Worm (Caenorhabditis elegans) whole organism, L2 larva: Measurements from ENCODE around the gene srh-88.
"Not testable (repeated sequence)": the region's sequence is repeated elsewhere in the genome, so short reads cannot be mapped to it uniquely, and the experiment has no call there.

Source experiments
- C34F6.9 ChIP-seq: fragments of 150-350 bp; optimal IDR thresholded peaks from 2 replicates; lab custom pipeline; 2014; ENCODE audit warnings: missing biosample characterization, missing genetic modification characterization
- F13H6.1 ChIP-seq: sonication (generic microtip); optimal IDR thresholded peaks from 2 replicates; lab custom pipeline; 2016; ENCODE audit warnings: missing genetic modification characterization, missing compliant biosample characterization
- R02D3.7 ChIP-seq: fragments of 150-350 bp; optimal IDR thresholded peaks from 2 replicates; lab custom pipeline; 2014; ENCODE audit warnings: missing biosample characterization, missing genetic modification characterization
- alr-1 ChIP-seq: fragments of 150-350 bp; optimal IDR thresholded peaks from 2 replicates; lab custom pipeline; 2014; ENCODE audit warnings: missing biosample characterization, missing genetic modification characterization
- ama-1 ChIP-seq: fragments of 150-350 bp; optimal IDR thresholded peaks from 2 replicates; lab custom pipeline; 2018; ENCODE audit warnings: inconsistent platforms
- blmp-1 ChIP-seq: sonication (generic microtip); optimal IDR thresholded peaks from 2 replicates; lab custom pipeline; 2017; ENCODE audit warnings: missing genetic modification characterization, mild to moderate bottlenecking, missing compliant biosample characterization, antibody characterized with exemption, moderate library complexity; ENCODE audit not compliant: insufficient read depth
- ceh-16 ChIP-seq: fragments of 150-350 bp; optimal IDR thresholded peaks from 2 replicates; lab custom pipeline; 2014; ENCODE audit warnings: missing biosample characterization, missing genetic modification characterization
- ceh-82 ChIP-seq: fragments of 150-350 bp; optimal IDR thresholded peaks from 2 replicates; lab custom pipeline; 2014; ENCODE audit warnings: missing biosample characterization, missing genetic modification characterization
- dmd-4 ChIP-seq: sonication (generic microtip); optimal IDR thresholded peaks from 2 replicates; lab custom pipeline; 2017; ENCODE audit warnings: missing biosample characterization, missing genetic modification characterization
- egl-27 ChIP-seq: sonication (generic microtip); optimal IDR thresholded peaks from 3 replicates; lab custom pipeline; 2017; ENCODE audit warnings: missing biosample characterization, missing genetic modification reagents, missing genetic modification characterization
- elt-1 ChIP-seq: fragments of 150-350 bp; optimal IDR thresholded peaks from 2 replicates; lab custom pipeline; 2014; ENCODE audit warnings: missing biosample characterization, missing genetic modification characterization
- elt-3 ChIP-seq: sonication (generic microtip); optimal IDR thresholded peaks from 2 replicates; lab custom pipeline; 2017; ENCODE audit warnings: missing biosample characterization, missing genetic modification characterization
- fos-1 ChIP-seq: fragments of 150-350 bp; optimal IDR thresholded peaks from 2 replicates; lab custom pipeline; 2014; ENCODE audit warnings: missing biosample characterization, missing genetic modification characterization
- lin-11 ChIP-seq: fragments of 150-350 bp; sonication (generic microtip); optimal IDR thresholded peaks from 2 replicates; lab custom pipeline; 2014; ENCODE audit warnings: missing biosample characterization, missing genetic modification characterization, inconsistent platforms, mixed read lengths
- lin-39 ChIP-seq: fragments of 150-350 bp; optimal IDR thresholded peaks from 2 replicates; lab custom pipeline; 2014; ENCODE audit warnings: missing biosample characterization, missing genetic modification reagents, missing genetic modification characterization
- lsy-2 ChIP-seq, 2 experiments: fragments of 150-350 bp in 1 of 2; sonication (generic microtip) in 1 of 2; optimal IDR thresholded peaks; 2 replicates each; lab custom pipeline; 2014 to 2017; ENCODE audit warnings: missing biosample characterization in 2 of 2, missing genetic modification characterization in 2 of 2
- mab-5 ChIP-seq: fragments of 150-350 bp; optimal IDR thresholded peaks from 2 replicates; lab custom pipeline; 2014; ENCODE audit warnings: missing biosample characterization, missing genetic modification characterization
- mdl-1 ChIP-seq, 2 experiments: fragments of 150-350 bp in 1 of 2; sonication (generic microtip) in 1 of 2; optimal IDR thresholded peaks; 2 replicates each; lab custom pipeline; 2017; ENCODE audit warnings: missing biosample characterization in 2 of 2, missing genetic modification characterization in 2 of 2
- nhr-10 ChIP-seq: sonication (generic microtip); optimal IDR thresholded peaks from 2 replicates; lab custom pipeline; 2017; ENCODE audit warnings: missing biosample characterization, missing genetic modification characterization
- nhr-11 ChIP-seq: fragments of 150-350 bp; optimal IDR thresholded peaks from 2 replicates; lab custom pipeline; 2014; ENCODE audit warnings: missing biosample characterization, missing genetic modification characterization
- nhr-12 ChIP-seq: fragments of 150-350 bp; optimal IDR thresholded peaks from 2 replicates; lab custom pipeline; 2014; ENCODE audit warnings: missing biosample characterization, missing genetic modification characterization
- nhr-23 ChIP-seq: fragments of 150-350 bp; optimal IDR thresholded peaks from 2 replicates; lab custom pipeline; 2014; ENCODE audit warnings: missing biosample characterization, missing genetic modification reagents, missing genetic modification characterization
- nhr-237 ChIP-seq: fragments of 150-350 bp; optimal IDR thresholded peaks from 2 replicates; lab custom pipeline; 2014; ENCODE audit warnings: missing biosample characterization, missing genetic modification characterization
- nhr-6 ChIP-seq: fragments of 150-350 bp; optimal IDR thresholded peaks from 2 replicates; lab custom pipeline; 2014; ENCODE audit warnings: missing biosample characterization, missing genetic modification characterization
- sem-4 ChIP-seq: fragments of 150-350 bp; optimal IDR thresholded peaks from 2 replicates; lab custom pipeline; 2014; ENCODE audit warnings: missing biosample characterization, missing genetic modification reagents, missing genetic modification characterization
- skn-1 ChIP-seq: sonication (generic microtip); optimal IDR thresholded peaks from 2 replicates; lab custom pipeline; 2017; ENCODE audit warnings: missing biosample characterization, missing genetic modification characterization
- sma-3 ChIP-seq: sonication (generic microtip); optimal IDR thresholded peaks from 2 replicates; lab custom pipeline; 2016; ENCODE audit warnings: missing genetic modification reagents, missing genetic modification characterization, missing compliant biosample characterization
- sma-9 ChIP-seq, 2 experiments: fragments of 150-350 bp in 1 of 2; sonication (generic microtip) in 1 of 2; optimal IDR thresholded peaks; 2 replicates each; lab custom pipeline; 2014 to 2016; ENCODE audit warnings: missing genetic modification characterization in 2 of 2, mild to moderate bottlenecking in 1 of 2, missing biosample characterization in 1 of 2, missing compliant biosample characterization in 1 of 2, missing genetic modification reagents in 1 of 2, moderate library complexity in 1 of 2
- snpc-4 ChIP-seq: fragments of 150-350 bp; optimal IDR thresholded peaks from 2 replicates; lab custom pipeline; 2014; ENCODE audit warnings: missing biosample characterization, missing genetic modification characterization
- unc-39 ChIP-seq: fragments of 150-350 bp; optimal IDR thresholded peaks from 2 replicates; lab custom pipeline; 2014; ENCODE audit warnings: missing biosample characterization, missing genetic modification characterization
- unc-55 ChIP-seq: fragments of 150-350 bp; sonication (generic microtip); optimal IDR thresholded peaks from 3 replicates; lab custom pipeline; 2014; ENCODE audit warnings: missing biosample characterization, missing genetic modification reagents, missing genetic modification characterization
- unc-62 ChIP-seq: fragments of 150-350 bp; optimal IDR thresholded peaks from 2 replicates; lab custom pipeline; 2014; ENCODE audit warnings: missing biosample characterization, missing genetic modification reagents, missing genetic modification characterization
- zag-1 ChIP-seq: fragments of 150-350 bp; optimal IDR thresholded peaks from 2 replicates; lab custom pipeline; 2014; ENCODE audit warnings: missing biosample characterization, missing genetic modification characterization
- ztf-11 ChIP-seq: sonication (generic microtip); optimal IDR thresholded peaks from 2 replicates; lab custom pipeline; 2017; ENCODE audit warnings: missing biosample characterization, missing genetic modification characterization

srh-88 gene

DNA sequence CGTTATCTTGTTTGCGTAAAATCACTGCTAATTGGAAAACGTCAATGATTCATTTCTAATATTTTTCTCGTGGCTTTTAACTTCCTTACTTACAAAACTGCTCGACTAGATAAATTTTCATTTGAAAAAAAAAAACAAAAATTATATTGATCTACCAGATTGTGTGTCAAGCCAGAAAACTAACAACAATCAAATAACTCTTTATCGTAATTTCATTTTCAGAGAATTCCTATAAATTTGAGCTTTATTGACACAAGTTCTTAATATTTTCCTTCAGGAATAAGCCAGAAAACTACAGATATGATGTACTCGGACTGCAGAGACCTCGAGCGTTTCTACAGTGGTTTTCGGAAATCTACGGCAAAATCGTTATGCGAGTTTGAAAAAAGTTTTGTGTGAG lies 11.6 kb upstream of the srh-88 start, which contains the start of gene srw-124:
Gene srw-124 (plus strand): TSS at position 301 of the 400 bp plus-strand sequence.
- TF ChIP-seq snpc-4 (tag; lab: Kevin White, UChicago) (no peak), unc-55 (no peak), ztf-11 (tag; lab: Kevin White, UChicago) (no peak), skn-1 (tag; lab: Kevin White, UChicago) (no peak), sem-4 (tag; lab: Kevin White, UChicago) (no peak)

DNA sequence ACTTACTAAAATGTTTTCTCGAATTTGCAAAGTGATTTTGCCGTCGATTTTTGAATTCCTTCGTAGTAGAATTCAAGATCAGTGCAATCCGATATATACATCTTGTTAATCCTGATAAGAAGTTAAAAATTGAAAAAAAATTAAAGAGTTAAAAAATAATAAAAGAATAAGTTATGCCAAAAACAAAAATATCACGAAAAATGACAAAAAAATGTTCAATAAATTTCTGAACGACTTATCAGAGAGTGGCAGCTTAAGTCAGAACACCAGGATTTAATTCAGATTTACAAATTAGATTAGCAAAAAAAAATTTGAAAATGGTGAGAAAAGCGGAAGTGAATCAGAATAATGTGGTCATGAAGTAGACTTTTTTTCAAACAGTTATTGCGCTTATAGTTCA lies 10.6 kb upstream of the srh-88 start, which contains the start of gene srw-123:
Gene srw-123 (minus strand): TSS at position 101 of the 400 bp plus-strand sequence.
- not testable (repeated sequence) for TF ChIP-seq sma-9 (GFP tag; optimal IDR thresholded peaks at IDR 0.05; lab: Kevin White, UChicago); sma-9 (tag; optimal IDR thresholded peaks at IDR 0.05; lab: Kevin White, UChicago); nhr-10; mdl-1 (tag; optimal IDR thresholded peaks at IDR 0.05; lab: Kevin White, UChicago)

DNA sequence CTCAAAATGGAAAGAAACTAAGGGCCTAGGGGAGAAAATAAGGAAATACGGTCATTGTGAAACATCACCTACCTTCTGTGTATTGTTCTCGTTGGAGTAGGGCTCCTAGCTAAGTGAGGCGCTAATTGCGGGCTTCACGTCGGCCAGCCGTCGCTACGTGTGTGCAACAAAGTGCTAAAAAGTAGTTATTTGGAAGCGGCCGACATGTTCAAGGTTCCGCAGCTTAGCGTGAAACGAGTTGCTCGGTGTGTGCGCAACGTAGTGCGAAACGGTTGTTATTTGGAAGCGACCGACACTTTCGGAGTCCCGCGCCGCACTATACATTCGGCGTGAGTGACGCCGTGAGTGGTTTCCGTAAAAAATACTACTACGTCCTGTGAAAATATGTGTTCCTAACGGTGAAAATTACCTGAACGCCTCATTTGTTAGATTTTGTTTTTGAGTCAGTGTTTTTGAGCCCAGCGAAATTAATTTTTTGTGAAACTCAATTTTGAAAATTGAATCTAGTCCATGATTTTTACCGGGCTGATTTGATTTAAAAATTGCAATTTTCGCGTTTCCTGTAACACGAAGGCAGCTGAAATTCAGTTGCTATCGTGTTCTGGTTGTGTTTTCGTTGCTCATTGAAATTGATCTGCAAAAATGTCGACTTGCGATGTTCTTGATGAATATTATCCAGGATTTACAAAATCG lies 6.8 kb upstream of the srh-88 start, which contains the start of gene srw-129:
Gene srw-129 (plus strand): TSS at position 643 of the 693 bp plus-strand sequence.
- TF ChIP-seq sma-3 (GFP tag; lab: Kevin White, UChicago) (no peak), elt-3 (no peak), fos-1 (tag; lab: Kevin White, UChicago) (no peak), F13H6.1 (no peak), nhr-12 (tag; lab: Kevin White, UChicago) (no peak), dmd-4 (tag; lab: Kevin White, UChicago) (no peak), unc-62 (GFP tag; lab: Kevin White, UChicago) (no peak), lsy-2 (tag; optimal IDR thresholded peaks at IDR 0.05; lab: Kevin White, UChicago) (no peak), alr-1 (no peak), skn-1 (tag; lab: Kevin White, UChicago) (no peak), mab-5 (tag; lab: Kevin White, UChicago) (no peak), nhr-11 (tag; lab: Kevin White, UChicago) (no peak), blmp-1 (tag; lab: Kevin White, UChicago) (no peak), nhr-237 (no peak), lin-11 (tag; lab: Kevin White, UChicago) (no peak), ceh-16 (tag; lab: Kevin White, UChicago) (no peak)

DNA sequence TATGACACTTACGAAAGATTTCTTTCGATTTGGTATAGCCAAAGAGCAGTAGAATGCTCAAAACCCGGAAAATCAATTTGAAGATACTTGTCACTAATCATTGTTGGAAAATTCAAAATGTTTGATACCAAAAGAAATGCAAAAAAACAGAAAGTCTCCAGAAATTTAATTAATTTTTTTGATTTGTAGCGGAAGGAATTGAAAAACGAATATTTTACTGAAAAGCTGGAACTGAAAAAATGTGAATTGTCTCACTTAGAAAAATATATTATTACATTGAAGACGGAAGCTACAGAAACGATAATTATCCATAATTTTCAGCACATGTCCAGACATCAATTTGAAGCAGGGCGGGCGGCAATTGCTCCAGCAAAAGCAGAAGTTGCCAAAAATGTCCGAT lies 1.7 kb downstream of the srh-88 start, which contains the start of gene srw-138:
Gene srw-138 (minus strand): TSS at position 101 of the 400 bp plus-strand sequence.
- TF ChIP-seq nhr-11 (tag; lab: Kevin White, UChicago) (no peak), ztf-11 (tag; lab: Kevin White, UChicago) (no peak), R02D3.7 (no peak), C34F6.9 (tag; lab: Kevin White, UChicago) (no peak), ama-1 (no peak), lin-39 (tag; lab: Kevin White, UChicago) (no peak), nhr-12 (tag; lab: Kevin White, UChicago) (no peak), lin-11 (tag; lab: Kevin White, UChicago) (no peak), ceh-16 (tag; lab: Kevin White, UChicago) (no peak), lsy-2 (tag; optimal IDR thresholded peaks at IDR 0.05; lab: Kevin White, UChicago) (no peak), mab-5 (tag; lab: Kevin White, UChicago) (no peak), nhr-10 (no peak), egl-27 (no peak), nhr-23 (no peak), unc-39 (tag; lab: Kevin White, UChicago) (no peak), dmd-4 (tag; lab: Kevin White, UChicago) (no peak), alr-1 (no peak)
- TF ChIP-seq, all 48 proteins: peak for 0

DNA sequence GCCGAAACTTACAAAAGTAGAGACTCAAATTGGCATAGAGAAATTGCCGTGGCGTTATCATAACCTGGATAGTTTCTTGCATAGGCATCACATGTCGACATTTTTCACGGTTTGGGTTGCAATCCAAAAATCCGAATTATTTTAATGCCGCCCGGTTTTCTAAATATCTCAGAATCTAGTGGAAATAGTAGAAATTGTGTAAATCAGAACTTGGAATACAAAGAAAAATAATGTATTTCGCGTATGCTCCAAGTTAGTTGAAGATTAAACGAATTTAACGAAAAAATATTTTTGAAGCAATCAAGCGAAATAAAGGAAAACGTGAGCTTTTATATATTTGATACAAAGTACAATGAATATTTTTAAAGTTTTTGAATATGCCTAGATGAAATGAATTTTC lies 3.8 kb downstream of the srh-88 start, which contains the start of gene srw-144:
Gene srw-144 (minus strand): TSS at position 101 of the 400 bp plus-strand sequence.
- TF ChIP-seq egl-27 (no peak), zag-1 (tag; lab: Kevin White, UChicago) (no peak), ceh-82 (tag; lab: Kevin White, UChicago) (no peak), F13H6.1 (no peak), nhr-237 (no peak), elt-1 (no peak), R02D3.7 (no peak), ama-1 (no peak), unc-55 (no peak), nhr-10 (no peak), nhr-6 (no peak), mab-5 (tag; lab: Kevin White, UChicago) (no peak), blmp-1 (tag; lab: Kevin White, UChicago) (no peak)
